Worm (Caenorhabditis elegans) whole organism, L1 larva: Measurements from ENCODE around the gene prx-19.

ENCODE experiments used
- alr-1 ChIP-seq: fragments of 200-800 bp; sonication (Bioruptor generic); optimal IDR thresholded peaks from 2 replicates; lab custom pipeline; 2018; ENCODE audit warnings: borderline replicate concordance, mild to moderate bottlenecking, missing genetic modification characterization, missing compliant biosample characterization
- ceh-8 ChIP-seq: fragments of 200-800 bp; sonication (Bioruptor generic); optimal IDR thresholded peaks from 2 replicates; lab custom pipeline; 2018; ENCODE audit warnings: mild to moderate bottlenecking, missing genetic modification characterization, moderate library complexity, missing compliant biosample characterization
- ceh-88 ChIP-seq: fragments of 200-800 bp; sonication (Bioruptor generic); IDR thresholded peaks from 2 replicates; pipeline ENCODE4 v1.3.6; 2022; ENCODE audit warnings: missing genetic modification characterization, missing compliant biosample characterization
- ceh-90 ChIP-seq: sonication (generic microtip); optimal IDR thresholded peaks from 2 replicates; lab custom pipeline; 2016; ENCODE audit warnings: missing genetic modification characterization, missing compliant biosample characterization
- dsc-1 ChIP-seq: sonication (generic microtip); optimal IDR thresholded peaks from 2 replicates; lab custom pipeline; 2016; ENCODE audit warnings: mild to moderate bottlenecking, missing genetic modification characterization, missing compliant biosample characterization
- efl-1 ChIP-seq, 4 experiments: fragments of 150-350 bp; optimal IDR thresholded peaks in 3 of 4; peaks in 1 of 4; 1 replicate in 1 of 4; 2 replicates in 3 of 4; lab custom pipeline; 2014; ENCODE audit warnings: missing biosample characterization in 2 of 4, missing genetic modification characterization in 2 of 4, missing genetic modification reagents in 2 of 4
- efl-3 ChIP-seq: fragments of 200-800 bp; sonication (Bioruptor generic); optimal IDR thresholded peaks from 2 replicates; lab custom pipeline; 2018; ENCODE audit warnings: mild to moderate bottlenecking, missing genetic modification characterization, missing compliant biosample characterization
- egl-13 ChIP-seq: sonication (generic microtip); optimal IDR thresholded peaks from 2 replicates; lab custom pipeline; 2016; ENCODE audit warnings: missing genotype, missing genetic modification reagents, missing genetic modification characterization, missing compliant biosample characterization
- egl-27 ChIP-seq, 2 experiments: fragments of 150-350 bp in 1 of 2; sonication (generic microtip); optimal IDR thresholded peaks; 3 replicates each; lab custom pipeline; 2017 to 2018; ENCODE audit warnings: missing biosample characterization in 2 of 2, missing genetic modification characterization in 2 of 2, missing genetic modification reagents in 2 of 2
- ets-5 ChIP-seq: fragments of 200-800 bp; sonication (Bioruptor generic); IDR thresholded peaks from 2 replicates; pipeline ENCODE4 v1.3.6; 2022; ENCODE audit warnings: missing genetic modification characterization, missing compliant biosample characterization
- fkh-10 ChIP-seq: sonication (generic microtip); optimal IDR thresholded peaks from 2 replicates; lab custom pipeline; 2017; ENCODE audit warnings: missing biosample characterization, missing genetic modification reagents, missing genetic modification characterization
- fkh-4 ChIP-seq: sonication (generic microtip); optimal IDR thresholded peaks from 2 replicates; lab custom pipeline; 2016; ENCODE audit warnings: missing compliant biosample characterization, missing genetic modification characterization, borderline replicate concordance
- hlh-4 ChIP-seq: sonication (generic microtip); optimal IDR thresholded peaks from 2 replicates; lab custom pipeline; 2016; ENCODE audit warnings: mild to moderate bottlenecking, missing genetic modification characterization, missing compliant biosample characterization
- hpl-2 ChIP-seq: fragments of 150-350 bp; optimal IDR thresholded peaks from 2 replicates; lab custom pipeline; 2014; ENCODE audit warnings: missing biosample characterization, missing genetic modification reagents, missing genetic modification characterization
- irx-1 ChIP-seq: sonication (generic microtip); optimal IDR thresholded peaks from 2 replicates; lab custom pipeline; 2016; ENCODE audit warnings: missing genetic modification characterization, missing compliant biosample characterization
- lin-13 ChIP-seq: fragments of 150-350 bp; optimal IDR thresholded peaks from 2 replicates; lab custom pipeline; 2014; ENCODE audit warnings: missing biosample characterization, missing genetic modification reagents, missing genetic modification characterization
- lin-14 ChIP-seq: fragments of 200-800 bp; sonication (Bioruptor generic); optimal IDR thresholded peaks from 2 replicates; lab custom pipeline; 2018; ENCODE audit warnings: mild to moderate bottlenecking, missing genetic modification characterization, moderate library complexity, missing compliant biosample characterization
- lir-3 ChIP-seq: sonication (generic microtip); optimal IDR thresholded peaks from 2 replicates; lab custom pipeline; 2016; ENCODE audit warnings: mild to moderate bottlenecking, missing genetic modification characterization, moderate library complexity, missing compliant biosample characterization; ENCODE audit not compliant: poor library complexity
- mab-9 ChIP-seq: fragments of 200-800 bp; sonication (Bioruptor generic); IDR thresholded peaks from 2 replicates; pipeline ENCODE4 v1.3.6; 2022; ENCODE audit warnings: missing genetic modification reagents, missing genetic modification characterization, missing compliant biosample characterization
- mdl-1 ChIP-seq, 2 experiments: fragments of 150-350 bp; optimal IDR thresholded peaks; 2 replicates each; lab custom pipeline; 2014 to 2017; ENCODE audit warnings: missing biosample characterization in 2 of 2, missing genetic modification characterization in 2 of 2, inconsistent platforms in 1 of 2
- mef-2 ChIP-seq: fragments of 150-350 bp; optimal IDR thresholded peaks from 2 replicates; lab custom pipeline; 2014; ENCODE audit warnings: missing biosample characterization, missing genetic modification characterization
- nhr-19 ChIP-seq: fragments of 200-800 bp; sonication (Bioruptor generic); conservative IDR thresholded peaks from 2 replicates; pipeline ENCODE4 v1.3.6; 2022; ENCODE audit warnings: missing genetic modification characterization, missing compliant biosample characterization
- nhr-20 ChIP-seq: sonication (generic microtip); optimal IDR thresholded peaks from 2 replicates; lab custom pipeline; 2016; ENCODE audit warnings: mild to moderate bottlenecking, missing genetic modification characterization, missing compliant biosample characterization
- nhr-237 ChIP-seq: fragments of 150-350 bp; optimal IDR thresholded peaks from 2 replicates; lab custom pipeline; 2014; ENCODE audit warnings: missing biosample characterization, missing genetic modification characterization
- nhr-47 ChIP-seq: sonication (generic microtip); optimal IDR thresholded peaks from 2 replicates; lab custom pipeline; 2016; ENCODE audit warnings: mild to moderate bottlenecking, missing genetic modification characterization, moderate library complexity, missing compliant biosample characterization
- nhr-90 ChIP-seq: sonication (generic microtip); optimal IDR thresholded peaks from 2 replicates; lab custom pipeline; 2016; ENCODE audit warnings: mild to moderate bottlenecking, missing genetic modification characterization, missing compliant biosample characterization; ENCODE audit not compliant: poor library complexity
- pag-3 ChIP-seq: sonication (generic microtip); optimal IDR thresholded peaks from 2 replicates; lab custom pipeline; 2017; ENCODE audit warnings: missing genetic modification characterization, mild to moderate bottlenecking, missing compliant biosample characterization, antibody characterized with exemption, borderline replicate concordance; ENCODE audit not compliant: insufficient read depth
- pax-3 ChIP-seq: fragments of 200-800 bp; sonication (Bioruptor generic); optimal IDR thresholded peaks from 2 replicates; lab custom pipeline; 2018; ENCODE audit warnings: mild to moderate bottlenecking, missing genetic modification characterization, moderate library complexity, missing compliant biosample characterization
- snpc-4 ChIP-seq: fragments of 150-350 bp; optimal IDR thresholded peaks from 2 replicates; lab custom pipeline; 2014; ENCODE audit warnings: missing biosample characterization, missing genetic modification characterization
- sup-37 ChIP-seq: fragments of 200-800 bp; sonication (Bioruptor generic); optimal IDR thresholded peaks from 2 replicates; lab custom pipeline; 2018; ENCODE audit warnings: mild to moderate bottlenecking, missing genetic modification characterization, missing compliant biosample characterization
- swsn-7 ChIP-seq: sonication (generic microtip); optimal IDR thresholded peaks from 2 replicates; lab custom pipeline; 2016; ENCODE audit warnings: missing genetic modification characterization, missing compliant biosample characterization
- unc-30 ChIP-seq: sonication (generic microtip); optimal IDR thresholded peaks from 2 replicates; lab custom pipeline; 2017; ENCODE audit warnings: missing biosample characterization, missing genetic modification characterization
- unc-62 ChIP-seq: fragments of 150-350 bp; optimal IDR thresholded peaks from 2 replicates; lab custom pipeline; 2014; ENCODE audit warnings: missing biosample characterization, missing genetic modification reagents, missing genetic modification characterization
- unc-86 ChIP-seq: sonication (generic microtip); optimal IDR thresholded peaks from 2 replicates; lab custom pipeline; 2016; ENCODE audit warnings: missing genetic modification characterization, missing compliant biosample characterization
- unc-98 ChIP-seq: fragments of 200-800 bp; sonication (Bioruptor generic); IDR thresholded peaks from 2 replicates; pipeline ENCODE4 v1.3.6; 2022; ENCODE audit warnings: missing genetic modification characterization, missing compliant biosample characterization
- vab-15 ChIP-seq: sonication (generic microtip); optimal IDR thresholded peaks from 2 replicates; lab custom pipeline; 2017; ENCODE audit warnings: missing genotype, mild to moderate bottlenecking, missing genetic modification characterization, missing compliant biosample characterization
- xbp-1 ChIP-seq: sonication (generic microtip); optimal IDR thresholded peaks from 2 replicates; lab custom pipeline; 2016; ENCODE audit warnings: missing genetic modification characterization, missing compliant biosample characterization
- zip-4 ChIP-seq: fragments of 200-800 bp; sonication (Bioruptor generic); optimal IDR thresholded peaks from 2 replicates; lab custom pipeline; 2018; ENCODE audit warnings: mild to moderate bottlenecking, missing genetic modification characterization, moderate library complexity, missing compliant biosample characterization

The prx-19 gene

DNA sequence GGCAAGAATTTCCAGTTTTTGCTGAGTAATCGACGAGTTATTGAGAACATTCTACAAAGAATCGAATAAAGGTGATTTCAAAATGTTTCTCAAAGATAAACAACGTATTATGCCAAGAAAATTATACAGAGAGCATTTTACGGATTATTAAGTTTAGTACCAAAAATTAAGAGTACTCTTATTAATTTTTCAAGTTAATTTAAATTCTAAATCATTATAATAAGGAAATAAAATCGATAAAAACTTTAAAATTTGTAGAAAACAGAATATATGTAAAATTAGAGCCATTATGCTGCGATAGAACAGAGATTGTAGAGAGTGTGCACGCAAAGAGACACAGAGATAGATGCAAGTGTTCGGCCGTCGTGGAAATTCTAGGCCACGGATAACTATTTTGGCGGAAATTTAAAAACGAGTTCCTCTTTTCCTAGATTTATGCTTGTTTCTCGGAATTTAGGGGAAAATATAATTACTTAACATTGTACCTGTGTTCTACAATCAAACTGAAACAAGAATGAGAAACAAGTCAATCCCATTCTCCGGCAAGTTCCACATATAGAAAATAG, 41.5 kb upstream of the prx-19 start, which contains the start of gene F44E2.9 (continued):
- TF ChIP-seq swsn-7 (peak; percentile 69), egl-13 (tag; lab: Kevin White, UChicago) (peak; percentile 64), vab-15 (tag; lab: Kevin White, UChicago) (no peak), nhr-237 (tag; lab: Kevin White, UChicago) (no peak), ceh-90 (tag; lab: Kevin White, UChicago) (peak; percentile 88), nhr-19 (GFP tag; lab: Robert Waterston, UW) (peak; percentile 55), snpc-4 (tag; lab: Kevin White, UChicago) (peak; percentile 22), ets-5 (GFP tag; lab: Robert Waterston, UW) (no peak), hpl-2 (GFP tag; lab: Kevin White, UChicago) (no peak), nhr-20 (tag; lab: Kevin White, UChicago) (peak; percentile 70), irx-1 (tag; lab: Kevin White, UChicago) (peak; percentile 62), efl-1 (optimal IDR thresholded peaks at IDR 0.05; lab: Kevin White, UChicago) (peak; percentile 94 to 95), efl-1 (GFP tag; optimal IDR thresholded peaks at IDR 0.05 in 1 of 2; lab: Kevin White, UChicago) (peak; percentile 94 to 99), fkh-4 (tag; lab: Kevin White, UChicago) (peak; percentile 69), xbp-1 (tag; lab: Kevin White, UChicago) (peak; percentile 65), unc-98 (GFP tag; lab: Robert Waterston, UW) (peak; percentile 74), lir-3 (peak; percentile 93)

DNA sequence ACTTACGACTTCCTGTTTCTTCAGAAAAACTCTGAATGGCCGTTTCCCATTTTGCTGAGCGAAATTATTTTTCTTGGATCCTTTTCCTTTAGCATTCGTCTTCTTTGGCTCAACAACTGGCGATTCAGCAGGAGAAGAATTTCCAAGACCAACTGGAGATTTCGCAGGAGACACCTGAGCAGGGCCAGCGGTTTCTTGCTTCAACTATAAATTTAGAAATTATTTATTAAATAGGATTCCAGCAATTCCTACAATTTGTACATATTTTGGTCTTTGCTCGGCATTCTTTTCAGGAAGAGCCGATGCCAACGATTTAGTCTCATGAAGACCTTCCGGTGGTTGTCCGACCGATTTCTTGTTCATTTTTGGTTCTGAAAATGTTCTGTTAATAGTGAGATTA, 40.4 kb upstream of the prx-19 start, which contains the start of gene F44E2.8:
F44E2.8 (minus strand) TSS at position 371 of the 400 bp plus-strand sequence.
- TF ChIP-seq fkh-4 (tag; lab: Kevin White, UChicago) (no peak), vab-15 (tag; lab: Kevin White, UChicago) (no peak), sup-37 (GFP tag; lab: Kevin White, UChicago) (no peak), egl-27 (tag; optimal IDR thresholded peaks at IDR 0.05; lab: Kevin White, UChicago) (no peak), efl-3 (GFP tag; lab: Kevin White, UChicago) (no peak), pag-3 (tag; lab: Kevin White, UChicago) (no peak), fkh-10 (no peak), hlh-4 (tag; lab: Kevin White, UChicago) (no peak), egl-13 (tag; lab: Kevin White, UChicago) (no peak), unc-62 (no peak), pax-3 (no peak)

DNA sequence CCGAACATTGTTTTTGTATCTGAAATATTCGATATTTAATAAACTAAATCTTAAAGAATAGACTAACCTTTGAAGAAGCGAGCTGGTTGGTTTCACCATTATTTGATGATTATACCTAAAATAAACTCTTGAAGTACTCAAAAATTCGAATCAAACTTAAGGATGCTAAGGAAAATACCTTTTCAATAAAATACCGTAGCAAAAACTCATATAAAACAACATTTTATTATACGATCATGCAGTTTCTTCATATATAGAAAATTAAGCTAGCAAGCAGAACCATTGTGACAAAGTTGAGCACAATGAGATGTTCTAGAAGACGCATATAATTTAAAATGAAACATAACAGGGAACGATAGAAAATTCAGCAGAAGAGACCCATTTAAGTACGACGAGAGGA, 39.3 kb upstream of the prx-19 start, which contains the start of gene F44E2.7:
F44E2.7 (minus strand) TSS at position 101 of the 400 bp plus-strand sequence.
- TF ChIP-seq fkh-10 = no peak
- no peak for TF ChIP-seq lin-13
- TF ChIP-seq lin-14 (GFP tag; lab: Kevin White, UChicago) = no peak
- TF ChIP-seq mdl-1 (tag; optimal IDR thresholded peaks at IDR 0.05; lab: Kevin White, UChicago) = no peak
- TF ChIP-seq unc-30 = no peak
- TF ChIP-seq hlh-4 (tag; lab: Kevin White, UChicago) = no peak
- TF ChIP-seq dsc-1 (tag; lab: Kevin White, UChicago) = no peak
- no peak for TF ChIP-seq mab-9
- TF ChIP-seq unc-86 = no peak
- no peak for TF ChIP-seq mef-2 (tag; lab: Kevin White, UChicago)
- no peak for TF ChIP-seq snpc-4 (tag; lab: Kevin White, UChicago)
- no peak for TF ChIP-seq nhr-90 (tag; lab: Kevin White, UChicago)
- TF ChIP-seq vab-15 (tag; lab: Kevin White, UChicago) = no peak
- TF ChIP-seq nhr-47 = no peak
- no peak for TF ChIP-seq alr-1
- no peak for TF ChIP-seq zip-4 (GFP tag; lab: Kevin White, UChicago)
- no peak for TF ChIP-seq ceh-88 (GFP tag; lab: Robert Waterston, UW)
- no peak for TF ChIP-seq ceh-8
- no peak for TF ChIP-seq nhr-20 (tag; lab: Kevin White, UChicago)
- TF ChIP-seq, all 84 proteins: peak for 0
